Worm (Caenorhabditis elegans) whole organism, L4/young adult: Measurements from ENCODE around the gene puf-3.

Experiments
- W03F9.2 ChIP-seq: fragments of 150-350 bp; optimal IDR thresholded peaks from 2 replicates; lab custom pipeline; 2014; ENCODE audit warnings: missing biosample characterization, missing genetic modification characterization
- dao-5 ChIP-seq: sonication (generic microtip); optimal IDR thresholded peaks from 2 replicates; lab custom pipeline; 2016; ENCODE audit warnings: missing genotype, missing genetic modification characterization, moderate library complexity, missing compliant biosample characterization
- him-1 ChIP-seq: sonication (generic microtip); optimal IDR thresholded peaks from 2 replicates; lab custom pipeline; 2016; ENCODE audit warnings: missing genotype, missing genetic modification reagents, missing genetic modification characterization, missing compliant biosample characterization

- TF ChIP-seq dao-5 (no peak), W03F9.2 (tag; lab: Kevin White, UChicago) (no peak), him-1 (tag; lab: Kevin White, UChicago) (no peak)
Measured at ce11 chrIV:13505662-13506061, 6.3 kb downstream of the puf-3 start, which contains the start of gene nlp-17.
